Worm (Caenorhabditis elegans) whole organism, early embryonic: ENCODE results near the gene Y102A11A.3.

Experiments
- flt-1 ChIP-seq: fragments of 200-800 bp; sonication (Bioruptor generic); IDR thresholded peaks from 2 replicates; pipeline ENCODE4 v1.3.6; 2022; ENCODE audit warnings: missing genetic modification characterization, missing compliant biosample characterization
- tbx-37 ChIP-seq: fragments of 200-800 bp; sonication (Bioruptor generic); conservative IDR thresholded peaks from 2 replicates; pipeline ENCODE4 v1.3.6; 2022; ENCODE audit warnings: missing genetic modification reagents, missing genetic modification characterization, missing compliant biosample characterization

- no peak for TF ChIP-seq flt-1
- TF ChIP-seq tbx-37, result no peak
Measured at ce11 chrX:2040877-2041276, 21.9 kb downstream of the Y102A11A.3 start.
